Worm (Caenorhabditis elegans): Measurements from ENCODE around the gene mma-1.

DNA sequence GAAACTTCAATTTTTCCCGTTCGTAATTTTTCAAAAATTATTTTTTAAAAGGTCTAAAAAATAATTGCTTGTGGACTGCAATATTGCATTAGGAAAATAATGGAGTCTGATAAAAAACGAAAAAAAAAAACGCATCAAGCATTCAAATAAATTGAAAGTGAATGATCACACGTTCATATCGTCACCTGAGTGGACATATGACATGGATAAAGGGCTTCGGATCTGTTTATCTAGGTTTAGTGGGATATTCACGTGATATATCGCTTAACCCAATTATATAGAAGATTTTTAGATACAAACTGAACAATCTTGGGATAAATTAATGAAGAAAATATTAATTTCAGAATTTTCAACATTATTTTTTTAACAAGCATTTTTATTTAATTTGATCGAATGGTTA is 45.3 kb downstream of the mma-1 start:
- TF ChIP-seq flt-1 (GFP tag; IDR thresholded peaks at IDR 0.05), result no peak
- TF ChIP-seq T22C8.4 (GFP tag; IDR thresholded peaks at IDR 0.05), result no peak
- TF ChIP-seq ztf-23 (GFP tag; IDR thresholded peaks at IDR 0.05), result no peak
- TF ChIP-seq klf-2 (GFP tag; conservative IDR thresholded peaks at IDR 0.05), result no peak
- no peak for TF ChIP-seq cog-1 (tag; optimal IDR thresholded peaks at IDR 0.05)
